Fruit fly (Drosophila melanogaster) whole organism, embryonic: ENCODE measurements around the gene CG8419.

Experiments
- Abd-B ChIP-seq: fragments of 200-800 bp; sonication (Bioruptor generic); optimal IDR thresholded peaks from 2 replicates; lab custom pipeline; 2018; ENCODE audit warnings: missing biosample characterization, mild to moderate bottlenecking, missing genetic modification characterization, moderate library complexity
- Aef1 ChIP-seq: fragments of 200-800 bp; sonication (Bioruptor generic); IDR thresholded peaks from 3 replicates; pipeline ENCODE4 v1.3.6; 2022; ENCODE audit warnings: missing biosample characterization, missing genetic modification characterization
- Asciz ChIP-seq: fragments of 200-800 bp; sonication (Bioruptor generic); optimal IDR thresholded peaks from 2 replicates; lab custom pipeline; 2017; ENCODE audit warnings: missing biosample characterization, mild to moderate bottlenecking, missing genetic modification characterization, missing genetic modification reagents
- CG10654 ChIP-seq: fragments of 200-800 bp; sonication (Bioruptor generic); optimal IDR thresholded peaks from 2 replicates; lab custom pipeline; 2016; ENCODE audit warnings: missing biosample characterization, missing genetic modification characterization
- CG10959 ChIP-seq: fragments of 200-800 bp; sonication (Bioruptor generic); IDR thresholded peaks from 2 replicates; pipeline ENCODE4 v1.3.6; 2022; ENCODE audit warnings: missing biosample characterization, missing genetic modification characterization
- CG11093 ChIP-seq: fragments of 200-800 bp; sonication (Bioruptor generic); IDR thresholded peaks from 3 replicates; pipeline ENCODE4 v1.3.6; 2022; ENCODE audit warnings: missing biosample characterization, missing genetic modification characterization
- CG11456 ChIP-seq: fragments of 200-800 bp; sonication (Bioruptor generic); IDR thresholded peaks from 3 replicates; pipeline ENCODE4 v1.3.6; 2022; ENCODE audit warnings: missing biosample characterization, missing genetic modification characterization
- CG12744 ChIP-seq: fragments of 200-800 bp; sonication (Bioruptor generic); optimal IDR thresholded peaks from 2 replicates; lab custom pipeline; 2016; ENCODE audit warnings: missing biosample characterization, missing genetic modification characterization
- CG13775 ChIP-seq: fragments of 200-800 bp; sonication (Bioruptor generic); optimal IDR thresholded peaks from 3 replicates; lab custom pipeline; 2017; ENCODE audit warnings: missing biosample characterization, mild to moderate bottlenecking, missing genetic modification characterization
- CG15514 ChIP-seq: fragments of 200-800 bp; sonication (Bioruptor generic); optimal IDR thresholded peaks from 3 replicates; lab custom pipeline; 2017; ENCODE audit warnings: missing biosample characterization, missing genetic modification characterization, mild to moderate bottlenecking, moderate library complexity, missing genetic modification reagents
- CG16863 ChIP-seq: fragments of 200-800 bp; sonication (Bioruptor generic); optimal IDR thresholded peaks from 3 replicates; lab custom pipeline; 2016; ENCODE audit warnings: missing biosample characterization, missing genetic modification characterization
- CG17612 ChIP-seq: fragments of 200-800 bp; sonication (Bioruptor generic); IDR thresholded peaks from 2 replicates; pipeline ENCODE4 v1.3.6; 2022; ENCODE audit warnings: missing biosample characterization, missing genetic modification characterization
- CG17829 ChIP-seq: fragments of 200-800 bp; optimal IDR thresholded peaks from 2 replicates; lab custom pipeline; 2019; ENCODE audit warnings: missing biosample characterization, mild to moderate bottlenecking, missing genetic modification characterization, moderate library complexity
- CG2712 ChIP-seq: fragments of 200-800 bp; optimal IDR thresholded peaks from 3 replicates; lab custom pipeline; 2019; ENCODE audit warnings: missing biosample characterization, mild to moderate bottlenecking, missing genetic modification characterization, moderate library complexity
- CG30403 ChIP-seq: fragments of 200-800 bp; sonication (Bioruptor generic); optimal IDR thresholded peaks from 3 replicates; lab custom pipeline; 2016; ENCODE audit warnings: missing biosample characterization, missing genetic modification characterization
- CG34376 ChIP-seq: fragments of 200-800 bp; sonication (Bioruptor generic); optimal IDR thresholded peaks from 2 replicates; lab custom pipeline; 2018; ENCODE audit warnings: missing biosample characterization, mild to moderate bottlenecking, missing genetic modification characterization
- CG34422 ChIP-seq: fragments of 200-800 bp; sonication (Bioruptor generic); IDR thresholded peaks from 3 replicates; pipeline ENCODE4 v1.3.6; 2022; ENCODE audit warnings: missing biosample characterization, missing genetic modification characterization
- CG42726 ChIP-seq: fragments of 200-800 bp; sonication (Bioruptor generic); IDR thresholded peaks from 2 replicates; pipeline ENCODE4 v1.3.6; 2022; ENCODE audit warnings: missing biosample characterization, missing genetic modification characterization; ENCODE audit not compliant: partially characterized antibody
- CG6254 ChIP-seq: fragments of 200-800 bp; sonication (Bioruptor generic); optimal IDR thresholded peaks from 3 replicates; lab custom pipeline; 2017; ENCODE audit warnings: mild to moderate bottlenecking, missing biosample characterization, missing genetic modification reagents, missing genetic modification characterization
- CG6854 ChIP-seq: fragments of 200-800 bp; sonication (Bioruptor generic); optimal IDR thresholded peaks from 3 replicates; lab custom pipeline; 2017; ENCODE audit warnings: missing biosample characterization, mild to moderate bottlenecking, missing genetic modification characterization
- CG9932 ChIP-seq: fragments of 200-800 bp; sonication (Bioruptor generic); IDR thresholded peaks from 2 replicates; pipeline ENCODE4 v1.3.6; 2022; ENCODE audit warnings: missing biosample characterization, missing genetic modification characterization
- HmgD ChIP-seq: fragments of 200-800 bp; sonication (Bioruptor generic); optimal IDR thresholded peaks from 3 replicates; lab custom pipeline; 2016; ENCODE audit warnings: missing biosample characterization, missing genetic modification characterization
- Opbp ChIP-seq: fragments of 200-800 bp; sonication (Bioruptor generic); IDR thresholded peaks from 3 replicates; pipeline ENCODE4 v1.3.6; 2022; ENCODE audit warnings: missing biosample characterization, missing genetic modification characterization; ENCODE audit not compliant: partially characterized antibody
- Vsx1 ChIP-seq: fragments of 200-800 bp; sonication (Bioruptor generic); optimal IDR thresholded peaks from 2 replicates; lab custom pipeline; 2017; ENCODE audit warnings: missing biosample characterization, mild to moderate bottlenecking, missing genetic modification characterization, missing genetic modification reagents
- Xrp1 ChIP-seq: fragments of 200-800 bp; sonication (Bioruptor generic); IDR thresholded peaks from 2 replicates; pipeline ENCODE4 v1.3.6; 2022; ENCODE audit warnings: missing biosample characterization, missing genetic modification characterization
- ash1 ChIP-seq: fragments of 200-800 bp; sonication (Bioruptor generic); optimal IDR thresholded peaks from 2 replicates; lab custom pipeline; 2018; ENCODE audit warnings: missing biosample characterization, mild to moderate bottlenecking, missing genetic modification characterization
- cato ChIP-seq: fragments of 200-800 bp; sonication (Bioruptor generic); optimal IDR thresholded peaks from 2 replicates; lab custom pipeline; 2016; ENCODE audit warnings: missing biosample characterization, missing genetic modification characterization, borderline replicate concordance
- chinmo ChIP-seq: fragments of 200-800 bp; sonication (Bioruptor generic); IDR thresholded peaks from 4 replicates; pipeline ENCODE4 v1.3.6; 2022; ENCODE audit warnings: missing biosample characterization, missing genetic modification characterization; ENCODE audit not compliant: partially characterized antibody
- dmrt11E ChIP-seq: fragments of 200-800 bp; sonication (Bioruptor generic); optimal IDR thresholded peaks from 3 replicates; lab custom pipeline; 2018; ENCODE audit warnings: missing biosample characterization, mild to moderate bottlenecking, missing genetic modification characterization, moderate library complexity
- eve ChIP-seq, 2 experiments: fragments of >200 bp; optimal IDR thresholded peaks; 2 replicates each; lab custom pipeline; 2017; ENCODE audit warnings: missing biosample characterization in 2 of 2, missing genetic modification characterization in 2 of 2
- gcm2 ChIP-seq: fragments of 200-800 bp; sonication (Bioruptor generic); optimal IDR thresholded peaks from 2 replicates; lab custom pipeline; 2016; ENCODE audit warnings: missing biosample characterization, missing genetic modification characterization
- grn ChIP-seq: fragments of 200-800 bp; sonication (Bioruptor generic); optimal IDR thresholded peaks from 3 replicates; lab custom pipeline; 2017; ENCODE audit warnings: missing biosample characterization, missing genetic modification characterization
- gsb ChIP-seq: fragments of 200-800 bp; sonication (Bioruptor generic); IDR thresholded peaks from 2 replicates; pipeline ENCODE4 v1.3.6; 2022; ENCODE audit warnings: missing biosample characterization, missing genetic modification characterization
- gsb-n ChIP-seq: fragments of 200-800 bp; sonication (Bioruptor generic); optimal IDR thresholded peaks from 3 replicates; lab custom pipeline; 2018; ENCODE audit warnings: missing biosample characterization, mild to moderate bottlenecking, missing genetic modification characterization
- jing ChIP-seq: fragments of 200-800 bp; sonication (Bioruptor generic); optimal IDR thresholded peaks from 2 replicates; lab custom pipeline; 2018; ENCODE audit warnings: missing biosample characterization, mild to moderate bottlenecking, missing genetic modification characterization
- kah ChIP-seq: fragments of 200-800 bp; sonication (Bioruptor generic); optimal IDR thresholded peaks from 2 replicates; lab custom pipeline; 2018; ENCODE audit warnings: missing biosample characterization, mild to moderate bottlenecking, missing genetic modification characterization
- knrl ChIP-seq: fragments of 200-800 bp; sonication (Bioruptor generic); IDR thresholded peaks from 3 replicates; pipeline ENCODE4 v1.3.6; 2022; ENCODE audit warnings: missing biosample characterization, missing genetic modification characterization; ENCODE audit not compliant: partially characterized antibody
- lmd ChIP-seq: fragments of 200-800 bp; sonication (Bioruptor generic); IDR thresholded peaks from 2 replicates; pipeline ENCODE4 v1.3.6; 2022; ENCODE audit warnings: missing biosample characterization, missing genetic modification characterization
- nerfin-2 ChIP-seq: fragments of 200-800 bp; sonication (Bioruptor generic); IDR thresholded peaks from 2 replicates; pipeline ENCODE4 v1.3.6; 2022; ENCODE audit warnings: missing biosample characterization, missing genetic modification characterization; ENCODE audit not compliant: partially characterized antibody
- pb ChIP-seq: fragments of 200-800 bp; sonication (Bioruptor generic); optimal IDR thresholded peaks from 3 replicates; lab custom pipeline; 2016; ENCODE audit warnings: missing biosample characterization, missing genetic modification characterization
- phol ChIP-seq: fragments of 200-800 bp; sonication (Bioruptor generic); optimal IDR thresholded peaks from 3 replicates; lab custom pipeline; 2018; ENCODE audit warnings: missing biosample characterization, mild to moderate bottlenecking, missing genetic modification characterization, moderate library complexity
- pita ChIP-seq: fragments of 200-800 bp; sonication (Bioruptor generic); optimal IDR thresholded peaks from 2 replicates; lab custom pipeline; 2017; ENCODE audit warnings: missing biosample characterization, mild to moderate bottlenecking, missing genetic modification characterization
- run ChIP-seq: fragments of 200-800 bp; sonication (Bioruptor generic); optimal IDR thresholded peaks from 3 replicates; lab custom pipeline; 2018; ENCODE audit warnings: missing biosample characterization, mild to moderate bottlenecking, missing genetic modification characterization
- slou ChIP-seq: fragments of 200-800 bp; sonication (Bioruptor generic); optimal IDR thresholded peaks from 3 replicates; lab custom pipeline; 2016; ENCODE audit warnings: missing biosample characterization, missing genetic modification characterization
- slp2 ChIP-seq: fragments of 200-800 bp; sonication (Bioruptor generic); optimal IDR thresholded peaks from 2 replicates; lab custom pipeline; 2016; ENCODE audit warnings: missing biosample characterization, missing genetic modification characterization
- ssp ChIP-seq: fragments of 200-800 bp; sonication (Bioruptor generic); IDR thresholded peaks from 2 replicates; pipeline ENCODE4 v1.3.6; 2022; ENCODE audit warnings: missing biosample characterization, missing genetic modification characterization
- tap ChIP-seq: fragments of 200-800 bp; optimal IDR thresholded peaks from 3 replicates; lab custom pipeline; 2019; ENCODE audit warnings: missing biosample characterization, mild to moderate bottlenecking, missing genetic modification characterization, moderate library complexity
- toy ChIP-seq: fragments of 200-800 bp; sonication (Bioruptor generic); IDR thresholded peaks from 2 replicates; pipeline ENCODE4 v1.3.6; 2022; ENCODE audit warnings: missing biosample characterization, missing genetic modification characterization
- tup ChIP-seq: fragments of 200-800 bp; sonication (Bioruptor generic); optimal IDR thresholded peaks from 2 replicates; lab custom pipeline; 2016; ENCODE audit warnings: missing biosample characterization, mild to moderate bottlenecking, missing genetic modification characterization, moderate library complexity

Gene CG8419

DNA sequence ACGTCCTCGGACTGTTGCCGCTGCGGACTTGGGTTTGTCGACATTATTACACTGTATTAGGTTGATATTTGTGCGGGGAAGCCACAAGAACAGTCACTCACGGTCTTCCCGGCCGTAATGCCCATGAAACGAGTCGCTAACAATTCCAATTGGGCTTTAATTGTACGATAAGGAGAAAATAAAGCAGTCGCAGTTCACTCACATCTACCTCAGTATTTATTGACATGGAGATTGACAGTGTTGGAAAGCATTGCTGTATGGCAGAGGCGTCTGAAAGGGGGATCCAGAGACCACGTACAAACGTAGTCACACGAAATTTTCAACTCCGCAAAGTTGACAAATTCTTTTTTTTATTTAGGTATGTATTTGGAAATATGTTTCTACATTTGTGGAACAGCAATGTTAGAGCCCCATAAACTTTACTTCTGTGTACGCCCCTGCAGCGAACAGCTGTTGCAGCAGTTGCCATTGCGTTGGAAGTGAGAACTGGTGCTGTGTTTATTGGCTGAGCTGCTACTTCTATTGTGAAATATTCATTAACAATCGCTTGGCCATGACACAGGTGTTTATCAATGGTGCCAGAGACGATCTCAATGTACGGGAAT, 6.8 kb downstream of the CG8419 start, which contains the start of the genes CG8372 and CG8360 (continued):
- TF ChIP-seq CG9932: peak; percentile 99
- peak; percentile 99 for TF ChIP-seq CG11093 (GFP tag; lab: Robert Waterston, UW)
- TF ChIP-seq CG12744 (GFP tag; lab: Kevin White, UChicago): peak; percentile 97
- peak; percentile 97 for TF ChIP-seq Asciz (GFP tag; lab: Kevin White, UChicago)
- peak; percentile 92 for TF ChIP-seq grn (GFP tag; lab: Kevin White, UChicago)
- TF ChIP-seq CG34422 (GFP tag; lab: Robert Waterston, UW): peak; percentile 99
- peak; percentile 99 for TF ChIP-seq HmgD (GFP tag; lab: Kevin White, UChicago)
- TF ChIP-seq slp2 (GFP tag; lab: Kevin White, UChicago): peak; percentile 99
- TF ChIP-seq lmd: peak; percentile 99
- peak; percentile 96 for TF ChIP-seq CG15514 (GFP tag; lab: Kevin White, UChicago)
- TF ChIP-seq toy (GFP tag; lab: Robert Waterston, UW): peak; percentile 96
- peak; percentile 57; the same call in 2 of the 3 replicates for TF ChIP-seq knrl (GFP tag; lab: Robert Waterston, UW)
- TF ChIP-seq eve (GFP tag; optimal IDR thresholded peaks at IDR 0.05; lab: Kevin White, UChicago): peak in 1 of 2 experiments; percentile 46
- peak; percentile 96 for TF ChIP-seq Vsx1 (GFP tag; lab: Kevin White, UChicago)
- peak; percentile 99 for TF ChIP-seq CG11456 (GFP tag; lab: Robert Waterston, UW)
- TF ChIP-seq dmrt11E (tag; lab: Kevin White, UChicago): peak; percentile 95
- TF ChIP-seq kah (GFP tag; lab: Kevin White, UChicago): peak; percentile 93
- peak; percentile 99 for TF ChIP-seq jing (GFP tag; lab: Kevin White, UChicago)
- peak; percentile 99 for TF ChIP-seq tup
- TF ChIP-seq slou (GFP tag; lab: Kevin White, UChicago): peak; percentile 99
- peak; percentile 98 for TF ChIP-seq CG17829
- TF ChIP-seq CG16863 (GFP tag; lab: Kevin White, UChicago): peak; percentile 99
- TF ChIP-seq CG34376 (GFP tag; lab: Kevin White, UChicago): peak; percentile 98
- TF ChIP-seq CG30403: peak; percentile 99
- TF ChIP-seq CG2712 (tag; lab: Kevin White, UChicago): peak; percentile 99
- TF ChIP-seq pb (GFP tag; lab: Kevin White, UChicago): peak; percentile 99
- TF ChIP-seq chinmo (GFP tag; lab: Robert Waterston, UW): 0 out of 4 replicates have a peak, but pooled peaks have one; percentile 73
- no peak for TF ChIP-seq CG42726 (GFP tag; lab: Robert Waterston, UW)
- TF ChIP-seq nerfin-2: no peak
- TF ChIP-seq gsb (GFP tag; lab: Robert Waterston, UW): peak; percentile 98
- peak; percentile 99 for TF ChIP-seq gcm2
- no peak for TF ChIP-seq pita (GFP tag; lab: Kevin White, UChicago)
- TF ChIP-seq Abd-B (GFP tag; lab: Kevin White, UChicago): peak; percentile 98
- peak; percentile 98 for TF ChIP-seq CG13775
- peak; percentile 97 for TF ChIP-seq CG6854
- peak; percentile 96 for TF ChIP-seq CG6254 (GFP tag; lab: Kevin White, UChicago)
- TF ChIP-seq Xrp1: peak; percentile 100
- peak; percentile 96 for TF ChIP-seq run (tag; lab: Kevin White, UChicago)
- peak; percentile 97 for TF ChIP-seq CG10959 (GFP tag; lab: Robert Waterston, UW)
- TF ChIP-seq gsb-n (tag; lab: Kevin White, UChicago): peak; percentile 95
- peak; percentile 98 for TF ChIP-seq cato (GFP tag; lab: Kevin White, UChicago)
- peak; percentile 94 for TF ChIP-seq ssp (GFP tag; lab: Robert Waterston, UW)
- peak; percentile 99 for TF ChIP-seq phol (tag; lab: Kevin White, UChicago)
- peak; percentile 99 for TF ChIP-seq CG10654 (GFP tag; lab: Kevin White, UChicago)
- TF ChIP-seq tap (tag; lab: Kevin White, UChicago): peak; percentile 98
- TF ChIP-seq ash1 (GFP tag; lab: Kevin White, UChicago): peak; percentile 95
- peak; percentile 97 for TF ChIP-seq CG17612 (GFP tag; lab: Robert Waterston, UW)
- TF ChIP-seq Opbp: no peak; the same call in 2 of the 3 replicates
- peak; percentile 99 for TF ChIP-seq Aef1 (GFP tag; lab: Robert Waterston, UW)
